Fruit fly (Drosophila melanogaster): ENCODE measurements around the gene CG13384.

- TF ChIP-seq CG8478 (optimal IDR thresholded peaks at IDR 0.05): no peak
- no peak for TF ChIP-seq usp (GFP tag; optimal IDR thresholded peaks at IDR 0.05)
Measured at dm6 chr2L:8372248-8372647, 12.0 kb upstream of the CG13384 start.

Measured in whole organism.